Worm (Caenorhabditis elegans): ENCODE measurements around the gene lars-1.
A peak's percentile ranks its signal among the peaks of the same experiment; 100 is the strongest.

Gene lars-1

DNA sequence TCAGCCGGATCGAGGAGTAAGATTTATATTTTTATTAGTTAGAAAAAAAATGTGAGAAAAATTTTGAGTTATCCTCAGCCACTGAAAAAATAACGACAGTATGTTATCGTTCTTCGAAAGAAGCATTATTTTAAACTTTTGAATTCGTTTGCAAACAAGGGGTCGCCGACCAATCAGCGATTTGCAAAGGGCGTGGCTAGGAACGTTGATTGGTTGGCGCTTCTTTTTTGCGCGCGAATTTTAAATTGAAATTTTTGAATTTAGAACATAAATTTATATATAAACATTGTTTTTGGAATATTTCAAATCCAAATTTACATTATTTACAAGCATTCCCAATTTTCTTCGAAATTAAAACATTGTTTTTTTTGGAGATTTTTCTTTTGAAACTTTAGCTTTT, 43.4 kb downstream of the lars-1 start:
- TF ChIP-seq sea-2 (GFP tag; IDR thresholded peaks at IDR 0.05): no peak
- TF ChIP-seq nfyb-1 (GFP tag; IDR thresholded peaks at IDR 0.05): 0 out of 2 replicates have a peak, but pooled peaks have one; percentile 40

DNA sequence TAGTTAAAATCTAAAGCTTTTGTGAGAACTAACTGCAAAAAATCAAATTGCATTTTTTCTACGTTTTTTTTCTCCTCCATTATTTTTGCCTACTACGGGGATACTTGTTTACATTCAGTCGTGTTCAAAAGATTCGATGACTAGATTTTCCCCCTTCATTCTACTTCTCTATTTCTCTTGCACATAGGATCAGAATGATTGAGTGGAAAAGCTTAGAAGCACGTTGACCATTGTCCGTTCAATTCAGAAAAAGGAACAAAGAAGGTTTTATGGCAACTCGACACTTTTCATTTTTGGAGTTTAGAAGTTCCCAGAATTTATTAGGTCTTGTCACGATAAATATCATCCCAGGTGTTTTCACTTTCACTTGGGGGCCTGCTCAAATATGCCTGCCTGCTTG, 49.4 kb downstream of the lars-1 start:
- TF ChIP-seq fkh-3 (tag; optimal IDR thresholded peaks at IDR 0.05) (no peak), nfya-2 (GFP tag; IDR thresholded peaks at IDR 0.05) (no peak), nfyb-1 (GFP tag; IDR thresholded peaks at IDR 0.05) (no peak), gei-17 (GFP tag; optimal IDR thresholded peaks at IDR 0.05) (no peak), ceh-40 (GFP tag; IDR thresholded peaks at IDR 0.05) (no peak), lsy-27 (tag; optimal IDR thresholded peaks at IDR 0.05; ENCODE audit: borderline replicate concordance, insufficient read depth) (no peak), athp-1 (tag; optimal IDR thresholded peaks at IDR 0.05) (no peak), dox-1 (GFP tag; IDR thresholded peaks at IDR 0.05) (no peak), mes-4 (tag; optimal IDR thresholded peaks at IDR 0.05) (no peak), rcor-1 (GFP tag; IDR thresholded peaks at IDR 0.05) (no peak), ZK185.1 (tag; optimal IDR thresholded peaks at IDR 0.05; ENCODE audit: poor library complexity, severe bottlenecking) (no peak), F57A8.1 (GFP tag; optimal IDR thresholded peaks at IDR 0.05) (no peak), lin-26 (GFP tag; IDR thresholded peaks at IDR 0.05) (no peak)

DNA sequence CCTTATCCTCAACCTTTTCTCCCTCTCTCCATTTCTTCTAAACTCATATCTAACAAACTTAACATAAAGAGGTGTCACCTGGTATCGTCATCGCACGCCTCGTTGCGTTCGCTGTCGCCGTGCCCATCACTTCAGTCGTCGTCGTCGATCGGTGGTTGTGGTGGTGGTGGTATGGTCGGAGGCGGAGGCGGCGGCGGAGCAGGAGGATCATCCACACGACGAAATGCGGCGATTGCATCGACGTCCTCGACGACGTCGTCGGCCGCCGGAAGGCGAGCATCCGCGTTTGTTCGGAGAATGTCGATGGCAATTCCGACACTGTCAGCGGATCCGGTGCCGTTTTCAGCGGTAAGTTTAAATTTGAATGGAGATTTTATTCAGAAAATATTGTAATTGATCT, 52.5 kb downstream of the lars-1 start:
- TF ChIP-seq Y79H2A.3 (GFP tag; conservative IDR thresholded peaks at IDR 0.05) (no peak), K11D2.4 (GFP tag; IDR thresholded peaks at IDR 0.05) (no peak), zfh-2 (GFP tag; conservative IDR thresholded peaks at IDR 0.05) (peak; percentile 88), snpc-1.1 (tag; optimal IDR thresholded peaks at IDR 0.05; ENCODE audit: insufficient read depth) (no peak), mes-4 (tag; optimal IDR thresholded peaks at IDR 0.05) (no peak), egrh-3 (GFP tag; IDR thresholded peaks at IDR 0.05) (peak; percentile 58; the same call in 1 of the 2 replicates), ceh-58 (GFP tag; IDR thresholded peaks at IDR 0.05) (no peak), bed-2 (GFP tag; IDR thresholded peaks at IDR 0.05) (0 out of 2 replicates have a peak, but pooled peaks have one; percentile 58)

DNA sequence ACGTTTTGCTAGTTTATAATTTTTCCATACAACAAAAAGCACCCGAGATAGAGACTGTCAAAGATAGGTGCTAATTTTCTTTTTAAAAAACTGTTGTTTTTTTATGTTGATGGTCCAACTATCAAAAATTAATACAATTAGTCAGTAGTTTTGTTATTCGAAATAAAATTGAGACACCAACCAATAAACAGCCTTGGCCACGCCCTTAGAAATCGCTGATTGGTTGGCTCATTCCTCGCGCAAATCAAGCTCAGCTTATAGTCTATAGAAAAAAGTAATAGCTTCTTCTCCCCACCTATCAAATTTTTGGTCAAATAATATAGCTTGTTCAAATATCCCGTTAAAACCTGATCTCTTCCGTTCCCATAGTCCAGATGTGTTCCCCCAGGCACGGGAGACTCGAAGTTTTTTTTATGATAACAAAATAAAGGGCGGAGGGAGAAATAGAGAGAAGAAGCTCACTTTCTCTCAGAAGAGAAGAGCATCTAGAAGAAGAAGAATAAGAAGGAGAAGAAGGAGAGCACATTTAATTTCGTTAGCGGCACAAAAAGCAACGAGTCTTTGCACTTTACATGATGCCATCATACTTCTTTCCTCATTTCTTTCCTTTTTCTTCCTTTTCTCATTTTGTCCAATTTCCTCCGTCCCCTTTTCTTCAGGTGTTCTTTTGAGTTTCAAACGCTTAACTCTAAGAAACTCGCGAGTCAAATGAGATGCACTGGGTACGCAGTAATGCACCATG, 54.6 kb downstream of the lars-1 start:
- no peak for TF ChIP-seq athp-1 (tag; optimal IDR thresholded peaks at IDR 0.05)
- peak; percentile 59 for TF ChIP-seq nfyb-1 (GFP tag; IDR thresholded peaks at IDR 0.05)
- no peak for TF ChIP-seq nfya-1 (tag; optimal IDR thresholded peaks at IDR 0.05; ENCODE audit: borderline replicate concordance, insufficient read depth)
